Worm (Caenorhabditis elegans): ENCODE data around the gene sprr-1.

- TF ChIP-seq fkh-10 (GFP tag; optimal IDR thresholded peaks at IDR 0.05), result no peak
- no peak for TF ChIP-seq odd-2 (tag; optimal IDR thresholded peaks at IDR 0.05)
- TF ChIP-seq pqm-1 (tag; optimal IDR thresholded peaks at IDR 0.05), result no peak
- TF ChIP-seq ceh-9 (tag; optimal IDR thresholded peaks at IDR 0.05), result no peak
- TF ChIP-seq F13H6.1 (tag; optimal IDR thresholded peaks at IDR 0.05), result no peak
- no peak for TF ChIP-seq unc-86 (tag; optimal IDR thresholded peaks at IDR 0.05)
- no peak for TF ChIP-seq dve-1 (tag; optimal IDR thresholded peaks at IDR 0.05)
- TF ChIP-seq hlh-8 (tag; optimal IDR thresholded peaks at IDR 0.05), result no peak
- TF ChIP-seq ceh-18 (tag; optimal IDR thresholded peaks at IDR 0.05), result no peak
- TF ChIP-seq unc-3 (GFP tag; conservative IDR thresholded peaks at IDR 0.05), result no peak
- TF ChIP-seq unc-3 (tag; optimal IDR thresholded peaks at IDR 0.05), result no peak
Observed at ce11 chrX:15438768-15439167, 27.3 kb upstream of the sprr-1 start.

Measured in whole organism, late embryonic.